Worm (Caenorhabditis elegans): ENCODE results near the gene plx-1.

- TF ChIP-seq elt-1 (tag; optimal IDR thresholded peaks at IDR 0.05; ENCODE audit: borderline replicate concordance, insufficient read depth) (peak; percentile 4), unc-39 (tag; optimal IDR thresholded peaks at IDR 0.05) (no peak), lin-13 (tag; optimal IDR thresholded peaks at IDR 0.05) (no peak), pha-4 (tag; optimal IDR thresholded peaks at IDR 0.05) (no peak), M03D4.4 (tag; optimal IDR thresholded peaks at IDR 0.05) (no peak), ztf-11 (tag; optimal IDR thresholded peaks at IDR 0.05) (no peak), unc-62 (GFP tag; optimal IDR thresholded peaks at IDR 0.05) (no peak), nhr-237 (tag; optimal IDR thresholded peaks at IDR 0.05) (no peak), elt-3 (tag; optimal IDR thresholded peaks at IDR 0.05) (no peak), ham-2 (GFP tag; optimal IDR thresholded peaks at IDR 0.05) (no peak), mep-1 (tag; optimal IDR thresholded peaks at IDR 0.05) (no peak), lsy-2 (tag; optimal IDR thresholded peaks at IDR 0.05) (no peak), sptf-1 (tag; optimal IDR thresholded peaks at IDR 0.05) (no peak), cnd-1 (tag; optimal IDR thresholded peaks at IDR 0.05) (no peak)
Observed at ce11 chrIV:949940-950592, 9.3 kb upstream of the plx-1 start.

All from whole organism, mixed stage, embryonic.